Fruit fly (Drosophila melanogaster) whole organism, embryonic: Measurements from ENCODE around the gene Cpsf5.
A peak's percentile ranks its signal among the peaks of the same experiment; 100 is the strongest.

Source experiments
- Bdp1 ChIP-seq: fragments of 200-800 bp; sonication (Bioruptor generic); optimal IDR thresholded peaks from 3 replicates; lab custom pipeline; 2016; ENCODE audit warnings: missing biosample characterization, missing genetic modification characterization
- CG10366 ChIP-seq: fragments of 200-800 bp; sonication (Bioruptor generic); IDR thresholded peaks from 2 replicates; pipeline ENCODE4 v1.3.6; 2022; ENCODE audit warnings: missing biosample characterization, missing genetic modification characterization
- CG10431 ChIP-seq: fragments of 200-800 bp; sonication (Bioruptor generic); optimal IDR thresholded peaks from 3 replicates; lab custom pipeline; 2018; ENCODE audit warnings: missing biosample characterization, mild to moderate bottlenecking, missing genetic modification characterization
- CG10543 ChIP-seq: fragments of 200-800 bp; sonication (Bioruptor generic); optimal IDR thresholded peaks from 3 replicates; lab custom pipeline; 2017; ENCODE audit warnings: missing biosample characterization, mild to moderate bottlenecking, missing genetic modification characterization, moderate library complexity
- CG10565 ChIP-seq: fragments of 200-800 bp; sonication (Bioruptor generic); optimal IDR thresholded peaks from 3 replicates; lab custom pipeline; 2016; ENCODE audit warnings: missing biosample characterization, mild to moderate bottlenecking, missing genetic modification characterization
- CG10959 ChIP-seq: fragments of 200-800 bp; sonication (Bioruptor generic); IDR thresholded peaks from 2 replicates; pipeline ENCODE4 v1.3.6; 2022; ENCODE audit warnings: missing biosample characterization, missing genetic modification characterization
- CG11247 ChIP-seq: fragments of 200-800 bp; sonication (Bioruptor generic); IDR thresholded peaks from 2 replicates; pipeline ENCODE4 v1.3.6; 2022; ENCODE audit warnings: missing biosample characterization, missing genetic modification characterization
- CG13123 ChIP-seq: fragments of 200-800 bp; sonication (Bioruptor generic); optimal IDR thresholded peaks from 2 replicates; lab custom pipeline; 2016; ENCODE audit warnings: missing biosample characterization, missing genetic modification characterization
- CG1603 ChIP-seq: fragments of 200-800 bp; sonication (Bioruptor generic); optimal IDR thresholded peaks from 2 replicates; lab custom pipeline; 2019; ENCODE audit warnings: missing biosample characterization, mild to moderate bottlenecking, missing genetic modification characterization, moderate library complexity
- CG17829 ChIP-seq: fragments of 200-800 bp; optimal IDR thresholded peaks from 2 replicates; lab custom pipeline; 2019; ENCODE audit warnings: missing biosample characterization, mild to moderate bottlenecking, missing genetic modification characterization, moderate library complexity
- CG3163 ChIP-seq: fragments of 200-800 bp; sonication (Bioruptor generic); optimal IDR thresholded peaks from 3 replicates; lab custom pipeline; 2016; ENCODE audit warnings: missing biosample characterization, missing genetic modification characterization
- CG4730 ChIP-seq: fragments of 200-800 bp; sonication (Bioruptor generic); IDR thresholded peaks from 2 replicates; pipeline ENCODE4 v1.3.6; 2022; ENCODE audit warnings: missing biosample characterization, missing genetic modification characterization
- CG7839 ChIP-seq: fragments of 200-800 bp; sonication (Bioruptor generic); optimal IDR thresholded peaks from 3 replicates; lab custom pipeline; 2018; ENCODE audit warnings: missing biosample characterization, mild to moderate bottlenecking, missing genetic modification characterization, moderate library complexity
- CG8924 ChIP-seq: fragments of 200-800 bp; optimal IDR thresholded peaks from 3 replicates; lab custom pipeline; 2019; ENCODE audit warnings: missing biosample characterization, mild to moderate bottlenecking, missing genetic modification characterization, moderate library complexity
- CoRest ChIP-seq: fragments of 200-800 bp; sonication (Bioruptor generic); optimal IDR thresholded peaks from 3 replicates; lab custom pipeline; 2018; ENCODE audit warnings: missing biosample characterization, mild to moderate bottlenecking, missing genetic modification characterization, moderate library complexity
- D ChIP-seq, 2 experiments: fragments of 200-800 bp in 1 of 2; fragments of >200 bp in 1 of 2; sonication (Bioruptor generic) in 1 of 2; optimal IDR thresholded peaks; 2 replicates in 1 of 2; 3 replicates in 1 of 2; lab custom pipeline; 2017; ENCODE audit warnings: mild to moderate bottlenecking in 1 of 2, missing biosample characterization in 1 of 2, missing genetic modification characterization in 1 of 2, missing genetic modification reagents in 1 of 2
- D19A ChIP-seq: fragments of 200-800 bp; optimal IDR thresholded peaks from 3 replicates; lab custom pipeline; 2019; ENCODE audit warnings: missing biosample characterization, mild to moderate bottlenecking, missing genetic modification characterization, moderate library complexity
- Dad ChIP-seq: fragments of 200-800 bp; sonication (Bioruptor generic); optimal IDR thresholded peaks from 3 replicates; lab custom pipeline; 2016; ENCODE audit warnings: missing biosample characterization, missing genetic modification characterization
- Deaf1 ChIP-seq: fragments of 200-800 bp; optimal IDR thresholded peaks from 3 replicates; lab custom pipeline; 2019; ENCODE audit warnings: missing biosample characterization, mild to moderate bottlenecking, missing genetic modification characterization, moderate library complexity
- Dref ChIP-seq: fragments of 200-800 bp; sonication (Bioruptor generic); IDR thresholded peaks from 2 replicates; pipeline ENCODE4 v1.3.6; 2022; ENCODE audit warnings: missing biosample characterization, missing genetic modification characterization
- Drgx ChIP-seq: fragments of 200-800 bp; sonication (Bioruptor generic); IDR thresholded peaks from 2 replicates; pipeline ENCODE4 v1.3.6; 2022; ENCODE audit warnings: missing biosample characterization, missing genetic modification characterization
- Elba2 ChIP-seq: fragments of 200-800 bp; sonication (Bioruptor generic); optimal IDR thresholded peaks from 3 replicates; lab custom pipeline; 2016; ENCODE audit warnings: missing biosample characterization, missing genetic modification characterization
- Ets65A ChIP-seq: fragments of 200-800 bp; sonication (Bioruptor generic); peaks from one replicate; lab custom pipeline; 2016; ENCODE audit warnings: missing biosample characterization, missing genetic modification characterization
- Hr51 ChIP-seq, 2 experiments: fragments of 200-800 bp; sonication (Bioruptor generic); optimal IDR thresholded peaks; 2 replicates in 1 of 2; 3 replicates in 1 of 2; lab custom pipeline; 2016 to 2018; ENCODE audit warnings: missing biosample characterization in 2 of 2, missing genetic modification characterization in 2 of 2, mild to moderate bottlenecking in 1 of 2, moderate library complexity in 1 of 2
- Max ChIP-seq: fragments of 200-800 bp; sonication (Bioruptor generic); optimal IDR thresholded peaks from 2 replicates; lab custom pipeline; 2016; ENCODE audit warnings: missing biosample characterization, mild to moderate bottlenecking, missing genetic modification characterization
- NC2α ChIP-seq: fragments of 200-800 bp; sonication (Bioruptor generic); optimal IDR thresholded peaks from 2 replicates; lab custom pipeline; 2016; ENCODE audit warnings: missing biosample characterization, missing genetic modification characterization
- Six4 ChIP-seq: fragments of 200-800 bp; sonication (Bioruptor generic); optimal IDR thresholded peaks from 2 replicates; lab custom pipeline; 2016; ENCODE audit warnings: missing biosample characterization, missing genetic modification characterization
- ap ChIP-seq: fragments of 200-800 bp; sonication (Bioruptor generic); IDR thresholded peaks from 2 replicates; pipeline ENCODE4 v1.3.6; 2022; ENCODE audit warnings: missing biosample characterization, missing genetic modification characterization
- bsh ChIP-seq, 2 experiments: fragments of 200-800 bp; sonication (Bioruptor generic); optimal IDR thresholded peaks; 2 replicates each; lab custom pipeline; 2017 to 2018; ENCODE audit warnings: mild to moderate bottlenecking in 2 of 2, missing biosample characterization in 2 of 2, missing genetic modification characterization in 2 of 2, moderate library complexity in 1 of 2
- esg ChIP-seq: fragments of 200-800 bp; sonication (Bioruptor generic); conservative IDR thresholded peaks from 2 replicates; pipeline ENCODE4 v1.3.6; 2022; ENCODE audit warnings: missing biosample characterization, missing genetic modification characterization
- eve ChIP-seq, 2 experiments: fragments of >200 bp; optimal IDR thresholded peaks; 2 replicates each; lab custom pipeline; 2017; ENCODE audit warnings: missing biosample characterization in 2 of 2, missing genetic modification characterization in 2 of 2
- gem ChIP-seq: fragments of 200-800 bp; sonication (Bioruptor generic); optimal IDR thresholded peaks from 2 replicates; lab custom pipeline; 2019; ENCODE audit warnings: missing biosample characterization, mild to moderate bottlenecking, missing genetic modification characterization, moderate library complexity
- lab ChIP-seq: fragments of 200-800 bp; sonication (Bioruptor generic); optimal IDR thresholded peaks from 3 replicates; lab custom pipeline; 2017; ENCODE audit warnings: missing biosample characterization, missing genetic modification characterization, mild to moderate bottlenecking, moderate library complexity, missing genetic modification reagents
- lmd ChIP-seq: fragments of 200-800 bp; sonication (Bioruptor generic); IDR thresholded peaks from 2 replicates; pipeline ENCODE4 v1.3.6; 2022; ENCODE audit warnings: missing biosample characterization, missing genetic modification characterization
- oc ChIP-seq: fragments of 200-800 bp; sonication (Bioruptor generic); optimal IDR thresholded peaks from 2 replicates; lab custom pipeline; 2018; ENCODE audit warnings: missing biosample characterization, mild to moderate bottlenecking, missing genetic modification characterization, moderate library complexity
- pan ChIP-seq, 4 experiments: fragments of >200 bp in 3 of 4; fragments of 200-800 bp in 1 of 4; sonication (Bioruptor generic) in 1 of 4; optimal IDR thresholded peaks in 3 of 4; IDR thresholded peaks in 1 of 4; 2 replicates each; pipeline versions ENCODE4 v1.3.6 to Lab custom; 2017 to 2022; ENCODE audit warnings: missing biosample characterization in 2 of 4, missing genetic modification characterization in 2 of 4, mixed read lengths in 1 of 4
- pzg ChIP-seq: fragments of 200-800 bp; sonication (Bioruptor generic); optimal IDR thresholded peaks from 3 replicates; lab custom pipeline; 2018; ENCODE audit warnings: missing biosample characterization, mild to moderate bottlenecking, missing genetic modification characterization, moderate library complexity
- salm ChIP-seq: fragments of 200-800 bp; sonication (Bioruptor generic); optimal IDR thresholded peaks from 2 replicates; lab custom pipeline; 2018; ENCODE audit warnings: missing biosample characterization, mild to moderate bottlenecking, missing genetic modification characterization
- slou ChIP-seq: fragments of 200-800 bp; sonication (Bioruptor generic); optimal IDR thresholded peaks from 3 replicates; lab custom pipeline; 2016; ENCODE audit warnings: missing biosample characterization, missing genetic modification characterization
- stwl ChIP-seq: fragments of 200-800 bp; sonication (Bioruptor generic); optimal IDR thresholded peaks from 3 replicates; lab custom pipeline; 2018; ENCODE audit warnings: missing biosample characterization, mild to moderate bottlenecking, missing genetic modification characterization, moderate library complexity
- tin ChIP-seq: fragments of 200-800 bp; sonication (Bioruptor generic); optimal IDR thresholded peaks from 3 replicates; lab custom pipeline; 2016; ENCODE audit warnings: missing biosample characterization, missing genetic modification characterization
- twi ChIP-seq: fragments of 200-800 bp; optimal IDR thresholded peaks from 2 replicates; lab custom pipeline; 2019; ENCODE audit warnings: missing biosample characterization, mild to moderate bottlenecking, missing genetic modification characterization, moderate library complexity
- tx ChIP-seq: fragments of 200-800 bp; sonication (Bioruptor generic); optimal IDR thresholded peaks from 2 replicates; lab custom pipeline; 2016; ENCODE audit warnings: missing biosample characterization, missing genetic modification characterization
- unc-4 ChIP-seq: fragments of 200-800 bp; sonication (Bioruptor generic); IDR thresholded peaks from 2 replicates; pipeline ENCODE4 v1.3.6; 2022; ENCODE audit warnings: missing biosample characterization, missing genetic modification characterization; ENCODE audit not compliant: partially characterized antibody
- z ChIP-seq: fragments of 200-800 bp; sonication (Bioruptor generic); IDR thresholded peaks from 3 replicates; pipeline ENCODE4 v1.3.6; 2022; ENCODE audit warnings: missing biosample characterization, missing genetic modification characterization

The Cpsf5 gene

dm6 chr3L:9377198-9378035 lies 33.4 kb upstream of the Cpsf5 start, which contains the start of gene Hsp26 (continued):
- TF ChIP-seq salm (tag; lab: Kevin White, UChicago) = peak; percentile 85
- TF ChIP-seq NC2α (GFP tag; lab: Kevin White, UChicago) = peak; percentile 73
- peak; percentile 62 for TF ChIP-seq CG11247
- TF ChIP-seq CG7839 (tag; lab: Kevin White, UChicago) = peak; percentile 86
- TF ChIP-seq z = no peak
- TF ChIP-seq CoRest (tag; lab: Kevin White, UChicago) = peak; percentile 81
- peak; percentile 65 for TF ChIP-seq tin (GFP tag; lab: Kevin White, UChicago)
- peak; percentile 61 for TF ChIP-seq CG1603 (tag; lab: Kevin White, UChicago)
- TF ChIP-seq ap (GFP tag; lab: Robert Waterston, UW) = peak; percentile 83
- peak; percentile 48 to 89 for TF ChIP-seq Hr51 (GFP tag; optimal IDR thresholded peaks at IDR 0.05; lab: Kevin White, UChicago)
- TF ChIP-seq CG17829 (tag; lab: Kevin White, UChicago) = peak; percentile 89
- peak; percentile 62 for TF ChIP-seq slou (GFP tag; lab: Kevin White, UChicago)
- no peak for TF ChIP-seq D (optimal IDR thresholded peaks at IDR 0.05; lab: Kevin White, UChicago)
- peak; percentile 51 for TF ChIP-seq D (GFP tag; optimal IDR thresholded peaks at IDR 0.05; lab: Kevin White, UChicago)
- peak; percentile 74 to 93 for TF ChIP-seq bsh (GFP tag; optimal IDR thresholded peaks at IDR 0.05; lab: Kevin White, UChicago)
- peak; percentile 65 for TF ChIP-seq CG4730 (GFP tag; lab: Robert Waterston, UW)
- no peak for TF ChIP-seq eve (GFP tag; optimal IDR thresholded peaks at IDR 0.05; lab: Kevin White, UChicago)
- TF ChIP-seq lab (GFP tag; lab: Kevin White, UChicago) = peak; percentile 91
- peak; percentile 91 for TF ChIP-seq Ets65A (GFP tag; lab: Kevin White, UChicago)
- TF ChIP-seq esg (GFP tag; lab: Robert Waterston, UW) = peak; percentile 77
- TF ChIP-seq Dad (GFP tag; lab: Kevin White, UChicago) = peak; percentile 58
- no peak; the same call in 1 of the 2 replicates for TF ChIP-seq CG10959 (GFP tag; lab: Robert Waterston, UW)
- TF ChIP-seq Drgx = peak; percentile 96
- peak; percentile 87 for TF ChIP-seq CG8924 (tag; lab: Kevin White, UChicago)
- peak; percentile 92 for TF ChIP-seq gem
- peak; percentile 9 for TF ChIP-seq CG10543
- TF ChIP-seq stwl (tag; lab: Kevin White, UChicago) = no peak
- TF ChIP-seq CG3163 (GFP tag; lab: Kevin White, UChicago) = peak; percentile 96
- TF ChIP-seq lmd = peak; percentile 77
- TF ChIP-seq unc-4 (GFP tag; lab: Robert Waterston, UW) = 0 out of 2 replicates have a peak, but pooled peaks have one; percentile 17
- TF ChIP-seq Deaf1 (tag; lab: Kevin White, UChicago) = peak; percentile 71
- no peak for TF ChIP-seq pzg
- TF ChIP-seq, all 482 proteins: peak for 383

- no peak for TF ChIP-seq Bdp1
- TF ChIP-seq Dref = no peak
- TF ChIP-seq Elba2 (GFP tag; lab: Kevin White, UChicago) = no peak
- TF ChIP-seq CG10565 (GFP tag; lab: Kevin White, UChicago) = no peak
- no peak for TF ChIP-seq oc
- TF ChIP-seq CG10431 (GFP tag; lab: Kevin White, UChicago) = no peak
- no peak for TF ChIP-seq D19A (tag; lab: Kevin White, UChicago)
- no peak for TF ChIP-seq tx (GFP tag; lab: Kevin White, UChicago)
- no peak for TF ChIP-seq pan (optimal IDR thresholded peaks at IDR 0.05; lab: Kevin White, UChicago)
- no peak for TF ChIP-seq pan (GFP tag; optimal IDR thresholded peaks at IDR 0.05 in 1 of 2, IDR thresholded peaks at IDR 0.05 in 1 of 2)
- TF ChIP-seq twi (tag; lab: Kevin White, UChicago) = peak; percentile 58
- no peak for TF ChIP-seq Six4
- no peak for TF ChIP-seq D (optimal IDR thresholded peaks at IDR 0.05; lab: Kevin White, UChicago)
- no peak for TF ChIP-seq D (GFP tag; optimal IDR thresholded peaks at IDR 0.05; lab: Kevin White, UChicago)
- TF ChIP-seq CG10366 = no peak
- TF ChIP-seq Deaf1 (tag; lab: Kevin White, UChicago) = peak; percentile 53
- no peak for TF ChIP-seq Max (GFP tag; lab: Kevin White, UChicago)
- no peak for TF ChIP-seq CG13123 (GFP tag; lab: Kevin White, UChicago)
Measured at dm6 chr3L:9379484-9380343, 31.1 kb upstream of the Cpsf5 start, which contains the start of gene Hsp67Ba. Hsp67Ba (minus strand) TSS chr3L:9379534.
